Fruit fly (Drosophila melanogaster) whole organism, embryonic: ENCODE measurements around the gene CG11970.

Experiments used
- Blimp-1 ChIP-seq: fragments of 200-800 bp; sonication (Bioruptor generic); optimal IDR thresholded peaks from 3 replicates; lab custom pipeline; 2018; ENCODE audit warnings: missing biosample characterization, missing genetic modification characterization, mild to moderate bottlenecking, moderate library complexity, missing genetic modification reagents
- CG12236 ChIP-seq: fragments of 200-800 bp; sonication (Bioruptor generic); optimal IDR thresholded peaks from 2 replicates; lab custom pipeline; 2016; ENCODE audit warnings: missing biosample characterization, missing genetic modification characterization
- CG12391 ChIP-seq: fragments of 200-800 bp; sonication (Bioruptor generic); optimal IDR thresholded peaks from 3 replicates; lab custom pipeline; 2018; ENCODE audit warnings: missing biosample characterization, mild to moderate bottlenecking, missing genetic modification characterization, moderate library complexity
- CG13624 ChIP-seq: fragments of 200-800 bp; sonication (Bioruptor generic); optimal IDR thresholded peaks from 2 replicates; lab custom pipeline; 2016; ENCODE audit warnings: missing biosample characterization, missing genetic modification characterization
- CG15269 ChIP-seq: fragments of 200-800 bp; sonication (Bioruptor generic); optimal IDR thresholded peaks from 2 replicates; lab custom pipeline; 2018; ENCODE audit warnings: missing biosample characterization, mild to moderate bottlenecking, missing genetic modification characterization, moderate library complexity
- CG15514 ChIP-seq: fragments of 200-800 bp; sonication (Bioruptor generic); optimal IDR thresholded peaks from 3 replicates; lab custom pipeline; 2017; ENCODE audit warnings: missing biosample characterization, missing genetic modification characterization, mild to moderate bottlenecking, moderate library complexity, missing genetic modification reagents
- CG15601 ChIP-seq: fragments of 200-800 bp; sonication (Bioruptor generic); optimal IDR thresholded peaks from 3 replicates; lab custom pipeline; 2019; ENCODE audit warnings: missing biosample characterization, mild to moderate bottlenecking, missing genetic modification characterization, moderate library complexity
- CG17328 ChIP-seq: fragments of 200-800 bp; sonication (Bioruptor generic); IDR thresholded peaks from 2 replicates; pipeline ENCODE4 v1.3.6; 2022; ENCODE audit warnings: missing biosample characterization, missing genetic modification characterization
- CG18262 ChIP-seq: fragments of 200-800 bp; optimal IDR thresholded peaks from 3 replicates; lab custom pipeline; 2019; ENCODE audit warnings: missing biosample characterization, mild to moderate bottlenecking, missing genetic modification characterization, moderate library complexity
- CG18619 ChIP-seq: fragments of 200-800 bp; sonication (Bioruptor generic); optimal IDR thresholded peaks from 3 replicates; lab custom pipeline; 2017; ENCODE audit warnings: missing biosample characterization, mild to moderate bottlenecking, missing genetic modification characterization
- CG2202 ChIP-seq: fragments of 200-800 bp; sonication (Bioruptor generic); optimal IDR thresholded peaks from 2 replicates; lab custom pipeline; 2018; ENCODE audit warnings: missing biosample characterization, mild to moderate bottlenecking, missing genetic modification characterization
- CG2712 ChIP-seq: fragments of 200-800 bp; optimal IDR thresholded peaks from 3 replicates; lab custom pipeline; 2019; ENCODE audit warnings: missing biosample characterization, mild to moderate bottlenecking, missing genetic modification characterization, moderate library complexity
- CG31365 ChIP-seq: fragments of 200-800 bp; sonication (Bioruptor generic); optimal IDR thresholded peaks from 2 replicates; lab custom pipeline; 2018; ENCODE audit warnings: missing biosample characterization, mild to moderate bottlenecking, missing genetic modification characterization
- CG3407 ChIP-seq: fragments of 200-800 bp; sonication (Bioruptor generic); optimal IDR thresholded peaks from 2 replicates; lab custom pipeline; 2018; ENCODE audit warnings: missing biosample characterization, mild to moderate bottlenecking, missing genetic modification characterization
- CG5953 ChIP-seq: fragments of 200-800 bp; sonication (Bioruptor generic); IDR thresholded peaks from 2 replicates; pipeline ENCODE4 v1.3.6; 2022; ENCODE audit warnings: missing biosample characterization, missing genetic modification characterization
- D19A ChIP-seq: fragments of 200-800 bp; optimal IDR thresholded peaks from 3 replicates; lab custom pipeline; 2019; ENCODE audit warnings: missing biosample characterization, mild to moderate bottlenecking, missing genetic modification characterization, moderate library complexity
- D19B ChIP-seq: fragments of 200-800 bp; sonication (Bioruptor generic); optimal IDR thresholded peaks from 2 replicates; lab custom pipeline; 2017; ENCODE audit warnings: missing biosample characterization, mild to moderate bottlenecking, missing genetic modification characterization
- Dbx ChIP-seq: fragments of 200-800 bp; sonication (Bioruptor generic); IDR thresholded peaks from 3 replicates; pipeline ENCODE4 v1.3.6; 2022; ENCODE audit warnings: missing biosample characterization, missing genetic modification characterization
- Eip74EF ChIP-seq, 2 experiments: fragments of 200-800 bp in 1 of 2; fragments of >200 bp in 1 of 2; sonication (Bioruptor generic) in 1 of 2; optimal IDR thresholded peaks; 2 replicates each; lab custom pipeline; 2017 to 2019; ENCODE audit warnings: missing biosample characterization in 2 of 2, missing genetic modification characterization in 2 of 2, mild to moderate bottlenecking in 1 of 2, moderate library complexity in 1 of 2
- HHEX ChIP-seq: fragments of 200-800 bp; sonication (Bioruptor generic); optimal IDR thresholded peaks from 3 replicates; lab custom pipeline; 2017; ENCODE audit warnings: missing biosample characterization, mild to moderate bottlenecking, missing genetic modification characterization, missing genetic modification reagents
- HLH3B ChIP-seq: fragments of 200-800 bp; sonication (Bioruptor generic); IDR thresholded peaks from 2 replicates; pipeline ENCODE4 v1.3.6; 2022; ENCODE audit warnings: missing biosample characterization, missing genetic modification characterization
- NfI ChIP-seq: fragments of 200-800 bp; sonication (Bioruptor generic); optimal IDR thresholded peaks from 3 replicates; lab custom pipeline; 2018; ENCODE audit warnings: missing biosample characterization, mild to moderate bottlenecking, missing genetic modification characterization, moderate library complexity
- Ptx1 ChIP-seq: fragments of 200-800 bp; sonication (Bioruptor generic); IDR thresholded peaks from 2 replicates; pipeline ENCODE4 v1.3.6; 2022; ENCODE audit warnings: missing biosample characterization, missing genetic modification characterization
- Sox100B ChIP-seq: fragments of 200-800 bp; sonication (Bioruptor generic); optimal IDR thresholded peaks from 3 replicates; lab custom pipeline; 2018; ENCODE audit warnings: missing biosample characterization, mild to moderate bottlenecking, missing genetic modification characterization
- Ssrp ChIP-seq: fragments of 200-800 bp; sonication (Bioruptor generic); optimal IDR thresholded peaks from 2 replicates; lab custom pipeline; 2018; ENCODE audit warnings: missing biosample characterization, mild to moderate bottlenecking, missing genetic modification characterization, moderate library complexity
- Usf ChIP-seq: fragments of 200-800 bp; sonication (Bioruptor generic); optimal IDR thresholded peaks from 2 replicates; lab custom pipeline; 2017; ENCODE audit warnings: missing genotype, missing biosample characterization, missing genetic modification characterization
- YL-1 ChIP-seq: fragments of 200-800 bp; sonication (Bioruptor generic); optimal IDR thresholded peaks from 3 replicates; lab custom pipeline; 2017; ENCODE audit warnings: missing biosample characterization, mild to moderate bottlenecking, missing genetic modification characterization
- bbx ChIP-seq: fragments of 200-800 bp; sonication (Bioruptor generic); IDR thresholded peaks from 2 replicates; pipeline ENCODE4 v1.3.6; 2022; ENCODE audit warnings: missing biosample characterization, missing genetic modification characterization; ENCODE audit not compliant: partially characterized antibody
- bcd ChIP-seq: fragments of 200-800 bp; sonication (Bioruptor generic); optimal IDR thresholded peaks from 2 replicates; lab custom pipeline; 2017; ENCODE audit warnings: missing biosample characterization, mild to moderate bottlenecking, missing genetic modification characterization
- bsh ChIP-seq, 2 experiments: fragments of 200-800 bp; sonication (Bioruptor generic); optimal IDR thresholded peaks; 2 replicates each; lab custom pipeline; 2017 to 2018; ENCODE audit warnings: mild to moderate bottlenecking in 2 of 2, missing biosample characterization in 2 of 2, missing genetic modification characterization in 2 of 2, moderate library complexity in 1 of 2
- ci ChIP-seq: fragments of 200-800 bp; sonication (Bioruptor generic); IDR thresholded peaks from 3 replicates; pipeline ENCODE4 v1.3.6; 2022; ENCODE audit warnings: missing biosample characterization, missing genetic modification characterization
- crol ChIP-seq: fragments of 200-800 bp; sonication (Bioruptor generic); IDR thresholded peaks from 2 replicates; pipeline ENCODE4 v1.3.6; 2022; ENCODE audit warnings: missing biosample characterization, missing genetic modification characterization
- ewg ChIP-seq: fragments of 200-800 bp; sonication (Bioruptor generic); optimal IDR thresholded peaks from 3 replicates; lab custom pipeline; 2017; ENCODE audit warnings: mild to moderate bottlenecking, missing biosample characterization, missing genetic modification reagents, missing genetic modification characterization
- fd96Cb ChIP-seq: fragments of 200-800 bp; sonication (Bioruptor generic); optimal IDR thresholded peaks from 2 replicates; lab custom pipeline; 2018; ENCODE audit warnings: missing biosample characterization, mild to moderate bottlenecking, missing genetic modification characterization, moderate library complexity
- fru ChIP-seq: fragments of >200 bp; optimal IDR thresholded peaks from 2 replicates; lab custom pipeline; 2017
- gem ChIP-seq: fragments of 200-800 bp; sonication (Bioruptor generic); optimal IDR thresholded peaks from 2 replicates; lab custom pipeline; 2019; ENCODE audit warnings: missing biosample characterization, mild to moderate bottlenecking, missing genetic modification characterization, moderate library complexity
- gsb ChIP-seq: fragments of 200-800 bp; sonication (Bioruptor generic); IDR thresholded peaks from 2 replicates; pipeline ENCODE4 v1.3.6; 2022; ENCODE audit warnings: missing biosample characterization, missing genetic modification characterization
- hkb ChIP-seq, 2 experiments: fragments of 200-800 bp in 1 of 2; fragments of >200 bp in 1 of 2; sonication (Bioruptor generic) in 1 of 2; IDR thresholded peaks in 1 of 2; optimal IDR thresholded peaks in 1 of 2; 2 replicates each; pipeline versions ENCODE4 v1.3.6 to Lab custom; 2017 to 2022; ENCODE audit warnings: missing biosample characterization in 1 of 2, missing genetic modification characterization in 1 of 2
- kni ChIP-seq: fragments of 200-800 bp; sonication (Bioruptor generic); optimal IDR thresholded peaks from 3 replicates; lab custom pipeline; 2017; ENCODE audit warnings: mild to moderate bottlenecking, missing biosample characterization, missing genetic modification reagents, missing genetic modification characterization
- lab ChIP-seq: fragments of 200-800 bp; sonication (Bioruptor generic); optimal IDR thresholded peaks from 3 replicates; lab custom pipeline; 2017; ENCODE audit warnings: missing biosample characterization, missing genetic modification characterization, mild to moderate bottlenecking, moderate library complexity, missing genetic modification reagents
- onecut ChIP-seq: fragments of 200-800 bp; sonication (Bioruptor generic); IDR thresholded peaks from 2 replicates; pipeline ENCODE4 v1.3.6; 2022; ENCODE audit warnings: missing biosample characterization, missing genetic modification characterization
- phol ChIP-seq: fragments of 200-800 bp; sonication (Bioruptor generic); optimal IDR thresholded peaks from 3 replicates; lab custom pipeline; 2018; ENCODE audit warnings: missing biosample characterization, mild to moderate bottlenecking, missing genetic modification characterization, moderate library complexity
- row ChIP-seq: fragments of 200-800 bp; sonication (Bioruptor generic); IDR thresholded peaks from 3 replicates; pipeline ENCODE4 v1.3.6; 2022; ENCODE audit warnings: missing biosample characterization, missing genetic modification characterization
- sim ChIP-seq: fragments of 200-800 bp; sonication (Bioruptor generic); IDR thresholded peaks from 2 replicates; pipeline ENCODE4 v1.3.6; 2022; ENCODE audit warnings: missing biosample characterization, missing genetic modification characterization
- tgo ChIP-seq: fragments of 200-800 bp; sonication (Bioruptor generic); IDR thresholded peaks from 3 replicates; pipeline ENCODE4 v1.3.6; 2022; ENCODE audit warnings: missing biosample characterization, missing genetic modification characterization
- tx ChIP-seq: fragments of 200-800 bp; sonication (Bioruptor generic); optimal IDR thresholded peaks from 2 replicates; lab custom pipeline; 2016; ENCODE audit warnings: missing biosample characterization, missing genetic modification characterization
- unpg ChIP-seq: fragments of 200-800 bp; sonication (Bioruptor generic); optimal IDR thresholded peaks from 3 replicates; lab custom pipeline; 2018; ENCODE audit warnings: missing biosample characterization, mild to moderate bottlenecking, missing genetic modification characterization, moderate library complexity
- vvl ChIP-seq: fragments of 200-800 bp; sonication (Bioruptor generic); IDR thresholded peaks from 2 replicates; pipeline ENCODE4 v1.3.6; 2022; ENCODE audit warnings: missing biosample characterization, missing genetic modification characterization

The CG11970 gene

DNA sequence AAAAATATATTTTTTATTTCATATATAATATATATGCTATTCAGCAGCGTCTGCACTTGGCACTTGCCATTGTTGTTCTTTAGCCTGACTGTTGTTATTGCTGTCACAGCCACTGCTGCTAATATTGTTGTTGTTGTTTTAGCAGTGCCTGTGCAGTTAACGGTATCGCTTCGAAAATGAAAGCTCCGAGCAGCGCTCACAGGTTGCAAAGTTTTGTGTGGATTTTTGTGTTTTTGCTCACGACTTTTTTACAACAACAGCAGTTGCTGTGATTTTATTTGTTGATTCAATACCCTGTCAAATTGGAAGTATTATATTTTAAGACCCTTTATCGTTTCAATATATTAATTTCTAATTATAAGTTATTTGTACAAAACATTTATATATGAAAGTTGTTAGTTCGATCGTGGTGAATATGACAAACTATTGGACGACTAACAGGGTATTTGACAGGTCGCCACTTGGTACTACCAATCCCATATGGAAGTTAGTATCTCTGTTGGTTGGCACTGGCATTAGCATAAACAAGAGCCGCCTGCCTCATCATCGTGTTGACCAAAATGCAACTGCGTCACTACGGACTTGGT lies 20.7 kb upstream of the CG11970 start (continued):
- peak; percentile 18 for TF ChIP-seq Sox100B (GFP tag; lab: Kevin White, UChicago)
- TF ChIP-seq phol (tag; lab: Kevin White, UChicago) = peak; percentile 47
- peak; percentile 20 for TF ChIP-seq CG15269 (tag; lab: Kevin White, UChicago)
- no peak for TF ChIP-seq kni (GFP tag; lab: Kevin White, UChicago)
- peak; percentile 58 for TF ChIP-seq unpg (GFP tag; lab: Kevin White, UChicago)
- no peak for TF ChIP-seq Usf (GFP tag; lab: Kevin White, UChicago)
- no peak for TF ChIP-seq CG15514 (GFP tag; lab: Kevin White, UChicago)
- TF ChIP-seq ewg (GFP tag; lab: Kevin White, UChicago) = peak; percentile 32
- TF ChIP-seq fd96Cb = peak; percentile 51
- no peak for TF ChIP-seq gsb (GFP tag; lab: Robert Waterston, UW)
- no peak for TF ChIP-seq HHEX (GFP tag; lab: Kevin White, UChicago)
- TF ChIP-seq Ssrp (tag; lab: Kevin White, UChicago) = peak; percentile 45
- TF ChIP-seq Eip74EF (GFP tag; optimal IDR thresholded peaks at IDR 0.05; lab: Kevin White, UChicago) = peak in 1 of 2 experiments; percentile 14
- TF ChIP-seq CG2712 (tag; lab: Kevin White, UChicago) = peak; percentile 55
- TF ChIP-seq ci (GFP tag; lab: Robert Waterston, UW) = peak; percentile 85
- TF ChIP-seq bsh (GFP tag; optimal IDR thresholded peaks at IDR 0.05; lab: Kevin White, UChicago) = peak in 1 of 2 experiments; percentile 38
- TF ChIP-seq CG12236 (GFP tag; lab: Kevin White, UChicago) = no peak
- TF ChIP-seq CG18262 (tag; lab: Kevin White, UChicago) = peak; percentile 60
- no peak for TF ChIP-seq YL-1 (GFP tag; lab: Kevin White, UChicago)
- TF ChIP-seq CG2202 (tag; lab: Kevin White, UChicago) = no peak
- TF ChIP-seq hkb (optimal IDR thresholded peaks at IDR 0.05; lab: Kevin White, UChicago) = no peak
- 0 out of 2 replicates have a peak, but pooled peaks have one; percentile 25 for TF ChIP-seq hkb (GFP tag; IDR thresholded peaks at IDR 0.05; lab: Robert Waterston, UW)
- TF ChIP-seq D19A (tag; lab: Kevin White, UChicago) = peak; percentile 30
- 0 out of 2 replicates have a peak, but pooled peaks have one; percentile 31 for TF ChIP-seq Ptx1 (GFP tag; lab: Robert Waterston, UW)
- no peak for TF ChIP-seq CG31365 (tag; lab: Kevin White, UChicago)
- TF ChIP-seq NfI = peak; percentile 27
- TF ChIP-seq onecut (GFP tag; lab: Robert Waterston, UW) = no peak; the same call in 1 of the 2 replicates
- TF ChIP-seq HLH3B (GFP tag; lab: Robert Waterston, UW) = peak; percentile 65
- no peak for TF ChIP-seq CG18619 (GFP tag; lab: Kevin White, UChicago)
- TF ChIP-seq lab (GFP tag; lab: Kevin White, UChicago) = peak; percentile 15
- peak; percentile 69 for TF ChIP-seq tgo (GFP tag; lab: Robert Waterston, UW)
- no peak for TF ChIP-seq D19B
- TF ChIP-seq bbx = no peak
- peak; percentile 19 for TF ChIP-seq bcd (GFP tag; lab: Kevin White, UChicago)
- no peak for TF ChIP-seq CG13624 (GFP tag; lab: Kevin White, UChicago)
- peak; percentile 55; the same call in 1 of the 2 replicates for TF ChIP-seq CG17328
- TF ChIP-seq sim (GFP tag; lab: Robert Waterston, UW) = no peak
- no peak for TF ChIP-seq fru (lab: Kevin White, UChicago)
- no peak for TF ChIP-seq CG3407 (GFP tag; lab: Kevin White, UChicago)
- peak; percentile 74 for TF ChIP-seq vvl (GFP tag; lab: Robert Waterston, UW)
- no peak for TF ChIP-seq tx (GFP tag; lab: Kevin White, UChicago)
- TF ChIP-seq CG12391 (tag; lab: Kevin White, UChicago) = peak; percentile 53
- peak; percentile 51; the same call in 2 of the 3 replicates for TF ChIP-seq row (GFP tag; lab: Robert Waterston, UW)
- peak; percentile 31; the same call in 1 of the 2 replicates for TF ChIP-seq crol (GFP tag; lab: Robert Waterston, UW)
- peak; percentile 51; the same call in 1 of the 2 replicates for TF ChIP-seq CG5953 (GFP tag; lab: Robert Waterston, UW)
- TF ChIP-seq gem (tag; lab: Kevin White, UChicago) = peak; percentile 67
- no peak for TF ChIP-seq Dbx (GFP tag; lab: Robert Waterston, UW)
- TF ChIP-seq Blimp-1 = peak; percentile 63
- peak; percentile 2 for TF ChIP-seq CG15601 (tag; lab: Kevin White, UChicago)
